Fruit fly (Drosophila melanogaster): Measurements from ENCODE around the gene Lipt2.

DNA sequence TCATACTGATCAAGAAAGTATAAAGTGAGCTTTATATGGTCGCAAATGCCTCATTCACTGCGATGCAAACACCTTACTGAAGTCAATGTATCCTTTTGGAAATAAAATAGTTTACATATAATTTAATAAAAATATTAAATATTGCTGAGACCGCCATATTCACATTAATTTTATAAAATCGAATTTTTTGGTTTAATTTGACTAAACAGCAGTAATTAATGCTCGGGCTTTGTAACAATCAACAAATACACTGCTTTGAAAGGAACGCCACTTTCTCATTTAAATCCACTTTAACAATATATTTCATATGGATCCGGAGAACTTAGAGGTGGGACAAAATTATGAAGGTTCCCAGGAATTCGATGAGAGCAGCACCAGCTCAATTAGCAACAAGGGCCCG, 43.4 kb upstream of the Lipt2 start, which contains the start of gene sac:
- TF ChIP-seq CTCF (optimal IDR thresholded peaks at IDR 0.05): no peak
- TF ChIP-seq CG8478 (optimal IDR thresholded peaks at IDR 0.05): no peak

Measured in S2 (cell line).